Worm (Caenorhabditis elegans) whole organism, L4 larva: Measurements from ENCODE around the gene mec-7.
A peak's percentile ranks its signal among the peaks of the same experiment; 100 is the strongest.

Source experiments
- F44E2.7 ChIP-seq: fragments of 200-800 bp; sonication (Bioruptor generic); IDR thresholded peaks from 2 replicates; pipeline ENCODE4 v2.1.2; 2022; ENCODE audit warnings: missing genetic modification characterization, missing compliant biosample characterization
- F49E8.2 ChIP-seq: sonication (generic microtip); optimal IDR thresholded peaks from 2 replicates; lab custom pipeline; 2016; ENCODE audit warnings: missing compliant biosample characterization, mild to moderate bottlenecking, missing genetic modification characterization, borderline replicate concordance
- R02D3.7 ChIP-seq: fragments of 150-350 bp; sonication (generic microtip); optimal IDR thresholded peaks from 3 replicates; lab custom pipeline; 2014; ENCODE audit warnings: missing biosample characterization, missing genetic modification characterization
- T20F7.1 ChIP-seq: fragments of 200-800 bp; sonication (Bioruptor generic); optimal IDR thresholded peaks from 2 replicates; lab custom pipeline; 2018; ENCODE audit warnings: mild to moderate bottlenecking, missing genetic modification characterization, missing compliant biosample characterization
- Y105C5A.15 ChIP-seq: fragments of 200-800 bp; sonication (Bioruptor generic); IDR thresholded peaks from 2 replicates; pipeline ENCODE4 v1.3.6; 2022; ENCODE audit warnings: missing genetic modification characterization, missing compliant biosample characterization
- ZK337.2 ChIP-seq: fragments of 200-800 bp; sonication (Bioruptor generic); IDR thresholded peaks from 2 replicates; pipeline ENCODE4 v1.3.6; 2022; ENCODE audit warnings: missing genetic modification reagents, missing genetic modification characterization, missing compliant biosample characterization
- aha-1 ChIP-seq: fragments of 150-350 bp; peaks from one replicate; lab custom pipeline; 2014; ENCODE audit warnings: missing biosample characterization, missing genetic modification characterization
- aly-2 ChIP-seq: sonication (generic microtip); optimal IDR thresholded peaks from 2 replicates; lab custom pipeline; 2018; ENCODE audit warnings: missing biosample characterization, missing genetic modification characterization
- ama-1 ChIP-seq: fragments of 150-350 bp; optimal IDR thresholded peaks from 2 replicates; lab custom pipeline; 2014; ENCODE audit warnings: inconsistent platforms, mixed read lengths
- attf-4 ChIP-seq: sonication (generic microtip); optimal IDR thresholded peaks from 3 replicates; lab custom pipeline; 2017; ENCODE audit warnings: missing biosample characterization, missing genetic modification characterization
- ceh-82 ChIP-seq: sonication (generic microtip); optimal IDR thresholded peaks from 2 replicates; lab custom pipeline; 2017; ENCODE audit warnings: missing biosample characterization, missing genetic modification characterization
- ces-1 ChIP-seq: fragments of 150-350 bp; sonication (generic microtip); optimal IDR thresholded peaks from 4 replicates; lab custom pipeline; 2014; ENCODE audit warnings: missing biosample characterization, missing genetic modification reagents, missing genetic modification characterization
- cey-2 ChIP-seq: sonication (generic microtip); optimal IDR thresholded peaks from 3 replicates; lab custom pipeline; 2017; ENCODE audit warnings: missing genetic modification characterization, mild to moderate bottlenecking, missing compliant biosample characterization, antibody characterized with exemption, borderline replicate concordance; ENCODE audit not compliant: insufficient read depth
- ctbp-1 ChIP-seq: fragments of 200-800 bp; sonication (Bioruptor generic); IDR thresholded peaks from 2 replicates; pipeline ENCODE4 v1.3.6; 2022; ENCODE audit warnings: missing genetic modification reagents, missing genetic modification characterization, missing compliant biosample characterization
- daf-16 ChIP-seq, 3 experiments: sonication (generic microtip); optimal IDR thresholded peaks; 2 replicates each; lab custom pipeline; 2016 to 2017; ENCODE audit warnings: missing genetic modification characterization in 3 of 3, missing genetic modification reagents in 3 of 3, mild to moderate bottlenecking in 2 of 3, missing compliant biosample characterization in 2 of 3, missing biosample characterization in 1 of 3, moderate library complexity in 1 of 3
- daf-19 ChIP-seq: fragments of 200-800 bp; sonication (Bioruptor generic); conservative IDR thresholded peaks from 2 replicates; pipeline ENCODE4 v1.3.6; 2022; ENCODE audit warnings: missing genetic modification characterization, missing compliant biosample characterization
- daf-8 ChIP-seq: fragments of 200-800 bp; sonication (Bioruptor generic); IDR thresholded peaks from 2 replicates; pipeline ENCODE4 v1.3.6; 2022; ENCODE audit warnings: missing genetic modification characterization, missing compliant biosample characterization
- dmd-8 ChIP-seq: fragments of 200-800 bp; sonication (Bioruptor generic); IDR thresholded peaks from 2 replicates; pipeline ENCODE4 v1.3.6; 2022; ENCODE audit warnings: missing genetic modification characterization, missing compliant biosample characterization
- duxl-1 ChIP-seq: sonication (generic microtip); optimal IDR thresholded peaks from 2 replicates; lab custom pipeline; 2016; ENCODE audit warnings: mild to moderate bottlenecking, missing genetic modification characterization, moderate library complexity, missing compliant biosample characterization; ENCODE audit not compliant: poor library complexity
- dve-1 ChIP-seq: sonication (generic microtip); optimal IDR thresholded peaks from 2 replicates; lab custom pipeline; 2017; ENCODE audit warnings: antibody characterized with exemption, mild to moderate bottlenecking, missing genetic modification characterization, missing compliant biosample characterization; ENCODE audit not compliant: insufficient read depth
- egl-27 ChIP-seq: sonication (generic microtip); optimal IDR thresholded peaks from 3 replicates; lab custom pipeline; 2017; ENCODE audit warnings: missing biosample characterization, missing genetic modification reagents, missing genetic modification characterization
- gei-8 ChIP-seq: fragments of 200-800 bp; sonication (Bioruptor generic); optimal IDR thresholded peaks from 2 replicates; lab custom pipeline; 2018; ENCODE audit warnings: mild to moderate bottlenecking, missing genetic modification characterization, missing compliant biosample characterization
- hlh-11 ChIP-seq: fragments of 200-800 bp; sonication (Bioruptor generic); optimal IDR thresholded peaks from 2 replicates; lab custom pipeline; 2018; ENCODE audit warnings: mild to moderate bottlenecking, missing genetic modification characterization, missing compliant biosample characterization
- hlh-30 ChIP-seq: sonication (generic microtip); optimal IDR thresholded peaks from 2 replicates; lab custom pipeline; 2017; ENCODE audit warnings: antibody characterized with exemption, mild to moderate bottlenecking, missing genetic modification characterization, missing compliant biosample characterization; ENCODE audit not compliant: insufficient read depth
- hmg-1.1 ChIP-seq: fragments of 200-800 bp; sonication (Bioruptor generic); IDR thresholded peaks from 2 replicates; pipeline ENCODE4 v1.3.6; 2022; ENCODE audit warnings: missing genetic modification reagents, missing genetic modification characterization, missing compliant biosample characterization
- lin-13 ChIP-seq: fragments of 150-350 bp; optimal IDR thresholded peaks from 2 replicates; lab custom pipeline; 2014; ENCODE audit warnings: missing biosample characterization, missing genetic modification reagents, missing genetic modification characterization
- lin-39 ChIP-seq: fragments of 150-350 bp; optimal IDR thresholded peaks from 2 replicates; lab custom pipeline; 2014; ENCODE audit warnings: missing biosample characterization, missing genetic modification reagents, missing genetic modification characterization
- mdt-29 ChIP-seq: fragments of 200-800 bp; sonication (Bioruptor generic); IDR thresholded peaks from 2 replicates; pipeline ENCODE4 v1.3.6; 2022; ENCODE audit warnings: missing genetic modification reagents, missing genetic modification characterization, missing compliant biosample characterization
- mes-2 ChIP-seq: sonication (generic microtip); optimal IDR thresholded peaks from 2 replicates; lab custom pipeline; 2016; ENCODE audit warnings: missing genotype, mild to moderate bottlenecking, missing genetic modification characterization, missing compliant biosample characterization; ENCODE audit not compliant: poor library complexity, severe bottlenecking
- nhr-10 ChIP-seq: fragments of 150-350 bp; optimal IDR thresholded peaks from 2 replicates; lab custom pipeline; 2014; ENCODE audit warnings: missing biosample characterization, missing genetic modification characterization
- nhr-102 ChIP-seq: sonication (generic microtip); optimal IDR thresholded peaks from 2 replicates; lab custom pipeline; 2016; ENCODE audit warnings: mild to moderate bottlenecking, missing genetic modification characterization, moderate library complexity, missing compliant biosample characterization
- nhr-111 ChIP-seq: fragments of 200-800 bp; sonication (Bioruptor generic); optimal IDR thresholded peaks from 2 replicates; lab custom pipeline; 2018; ENCODE audit warnings: mild to moderate bottlenecking, missing genetic modification characterization, missing compliant biosample characterization
- nhr-25 ChIP-seq: sonication (generic microtip); optimal IDR thresholded peaks from 2 replicates; lab custom pipeline; 2017; ENCODE audit warnings: missing genetic modification characterization, mild to moderate bottlenecking, missing compliant biosample characterization, antibody characterized with exemption, moderate library complexity, borderline replicate concordance; ENCODE audit not compliant: insufficient read depth
- nhr-28 ChIP-seq: fragments of 150-350 bp; optimal IDR thresholded peaks from 2 replicates; lab custom pipeline; 2014; ENCODE audit warnings: missing biosample characterization, missing genetic modification characterization
- nhr-41 ChIP-seq: fragments of 200-800 bp; sonication (Bioruptor generic); IDR thresholded peaks from 2 replicates; pipeline ENCODE4 v1.3.6; 2022; ENCODE audit warnings: missing genetic modification reagents, missing genetic modification characterization, missing compliant biosample characterization
- nhr-42 ChIP-seq: fragments of 200-800 bp; sonication (Bioruptor generic); IDR thresholded peaks from 2 replicates; pipeline ENCODE4 v1.3.6; 2022; ENCODE audit warnings: missing genetic modification characterization, missing compliant biosample characterization
- nhr-48 ChIP-seq: sonication (generic microtip); optimal IDR thresholded peaks from 2 replicates; lab custom pipeline; 2016; ENCODE audit warnings: mild to moderate bottlenecking, missing genetic modification characterization, missing compliant biosample characterization
- nhr-76 ChIP-seq: fragments of 150-350 bp; optimal IDR thresholded peaks from 2 replicates; lab custom pipeline; 2014; ENCODE audit warnings: missing biosample characterization, missing genetic modification characterization
- pha-4 ChIP-seq, 2 experiments: fragments of 150-350 bp in 1 of 2; fragments of 200-800 bp in 1 of 2; sonication (Bioruptor generic) in 1 of 2; IDR thresholded peaks in 1 of 2; optimal IDR thresholded peaks in 1 of 2; 2 replicates each; pipeline versions ENCODE4 v1.3.6 to Lab custom; 2014 to 2022; ENCODE audit warnings: missing genetic modification characterization in 2 of 2, missing genetic modification reagents in 2 of 2, missing biosample characterization in 1 of 2, missing compliant biosample characterization in 1 of 2
- php-3 ChIP-seq: fragments of 200-800 bp; sonication (Bioruptor generic); IDR thresholded peaks from 2 replicates; pipeline ENCODE4 v1.3.6; 2022; ENCODE audit warnings: missing genetic modification reagents, missing genetic modification characterization, missing compliant biosample characterization
- pqm-1 ChIP-seq: sonication (generic microtip); optimal IDR thresholded peaks from 2 replicates; lab custom pipeline; 2017; ENCODE audit warnings: missing biosample characterization, missing genetic modification characterization
- rbr-2 ChIP-seq: sonication (generic microtip); optimal IDR thresholded peaks from 2 replicates; lab custom pipeline; 2016; ENCODE audit warnings: missing genotype, missing genetic modification characterization, missing compliant biosample characterization
- saeg-2 ChIP-seq: fragments of 200-800 bp; sonication (Bioruptor generic); IDR thresholded peaks from 2 replicates; pipeline ENCODE4 v1.3.6; 2022; ENCODE audit warnings: missing genetic modification reagents, missing genetic modification characterization, missing compliant biosample characterization
- set-16 ChIP-seq: fragments of 200-800 bp; sonication (Bioruptor generic); IDR thresholded peaks from 2 replicates; pipeline ENCODE4 v1.3.6; 2022; ENCODE audit warnings: missing genetic modification reagents, missing genetic modification characterization, missing compliant biosample characterization
- tra-1 ChIP-seq: fragments of 200-800 bp; sonication (Bioruptor generic); IDR thresholded peaks from 2 replicates; pipeline ENCODE4 v1.3.6; 2022; ENCODE audit warnings: missing genetic modification reagents, missing genetic modification characterization, missing compliant biosample characterization
- unc-130 ChIP-seq: sonication (generic microtip); optimal IDR thresholded peaks from 2 replicates; lab custom pipeline; 2016; ENCODE audit warnings: missing genetic modification reagents, missing genetic modification characterization, missing compliant biosample characterization
- zip-2 ChIP-seq: fragments of 150-350 bp; optimal IDR thresholded peaks from 2 replicates; lab custom pipeline; 2014; ENCODE audit warnings: missing biosample characterization, missing genetic modification characterization
- ztf-11 ChIP-seq: fragments of 150-350 bp; optimal IDR thresholded peaks from 2 replicates; lab custom pipeline; 2014; ENCODE audit warnings: missing biosample characterization, missing genetic modification characterization
- ztf-7 ChIP-seq: fragments of 150-350 bp; optimal IDR thresholded peaks from 2 replicates; lab custom pipeline; 2014; ENCODE audit warnings: missing biosample characterization, missing genetic modification characterization

mec-7 gene

ce11 chrX:7823108-7823704 lies 46.7 kb upstream of the mec-7 start, which contains the start of gene eef-1A.2 (continued):
- TF ChIP-seq daf-8 (GFP tag; lab: Robert Waterston, UW) (no peak), aly-2 (no peak), ztf-7 (tag; lab: Kevin White, UChicago) (peak; percentile 97), nhr-111 (GFP tag; lab: Kevin White, UChicago) (no peak), F44E2.7 (GFP tag; lab: Robert Waterston, UW) (no peak), pha-4 (GFP tag; IDR thresholded peaks at IDR 0.05; lab: Robert Waterston, UW) (peak; percentile 91), pha-4 (tag; optimal IDR thresholded peaks at IDR 0.05; lab: Kevin White, UChicago) (peak; percentile 83), ceh-82 (tag; lab: Kevin White, UChicago) (no peak), ZK337.2 (GFP tag; lab: Robert Waterston, UW) (no peak), nhr-25 (tag; lab: Kevin White, UChicago) (peak; percentile 95), attf-4 (tag; lab: Kevin White, UChicago) (no peak), mes-2 (tag; lab: Kevin White, UChicago) (peak; percentile 81), nhr-41 (peak; percentile 67; the same call in 1 of the 2 replicates), nhr-42 (GFP tag; lab: Robert Waterston, UW) (peak; percentile 83; the same call in 1 of the 2 replicates), hlh-30 (tag; lab: Kevin White, UChicago) (peak; percentile 98), dve-1 (peak; percentile 98), ama-1 (lab: Kevin White, UChicago) (no peak), dmd-8 (GFP tag; lab: Robert Waterston, UW) (no peak), daf-19 (GFP tag; lab: Robert Waterston, UW) (no peak), nhr-76 (tag; lab: Kevin White, UChicago) (peak; percentile 30), ctbp-1 (GFP tag; lab: Robert Waterston, UW) (peak; percentile 93), aha-1 (tag; lab: Kevin White, UChicago) (peak; percentile 100), nhr-10 (tag; lab: Kevin White, UChicago) (peak; percentile 58), lin-39 (tag; lab: Kevin White, UChicago) (no peak), mdt-29 (GFP tag; lab: Robert Waterston, UW) (peak; percentile 86), pqm-1 (tag; lab: Kevin White, UChicago) (peak; percentile 10), lin-13 (GFP tag; lab: Kevin White, UChicago) (peak; percentile 89), ces-1 (GFP tag; lab: Kevin White, UChicago) (peak; percentile 48), nhr-28 (peak; percentile 93), egl-27 (no peak), ztf-11 (tag; lab: Kevin White, UChicago) (no peak), hmg-1.1 (GFP tag; lab: Robert Waterston, UW) (peak; percentile 96), nhr-48 (tag; lab: Kevin White, UChicago) (peak; percentile 84), nhr-102 (peak; percentile 78), Y105C5A.15 (GFP tag; lab: Robert Waterston, UW) (no peak), T20F7.1 (GFP tag; lab: Kevin White, UChicago) (peak; percentile 84), unc-130 (GFP tag; lab: Kevin White, UChicago) (no peak), set-16 (GFP tag; lab: Robert Waterston, UW) (peak; percentile 89), saeg-2 (GFP tag; lab: Robert Waterston, UW) (peak; percentile 83), gei-8 (GFP tag; lab: Kevin White, UChicago) (peak; percentile 43), php-3 (GFP tag; lab: Robert Waterston, UW) (peak; percentile 86), rbr-2 (tag; lab: Kevin White, UChicago) (peak; percentile 96), zip-2 (tag; lab: Kevin White, UChicago) (peak; percentile 100), R02D3.7 (tag; lab: Kevin White, UChicago) (no peak), hlh-11 (peak; percentile 98), F49E8.2 (tag; lab: Kevin White, UChicago) (no peak), tra-1 (GFP tag; lab: Robert Waterston, UW) (peak; percentile 90), daf-16 (GFP tag; optimal IDR thresholded peaks at IDR 0.05; lab: Kevin White, UChicago) (peak; percentile 42 to 69), daf-16 (tag; optimal IDR thresholded peaks at IDR 0.05; lab: Kevin White, UChicago) (peak; percentile 97), duxl-1 (tag; lab: Kevin White, UChicago) (peak; percentile 73), cey-2 (no peak)
